Worm (Caenorhabditis elegans): Measurements from ENCODE around the gene T04C9.3.
A peak's percentile ranks its signal among the peaks of the same experiment; 100 is the strongest.

The T04C9.3 gene

DNA sequence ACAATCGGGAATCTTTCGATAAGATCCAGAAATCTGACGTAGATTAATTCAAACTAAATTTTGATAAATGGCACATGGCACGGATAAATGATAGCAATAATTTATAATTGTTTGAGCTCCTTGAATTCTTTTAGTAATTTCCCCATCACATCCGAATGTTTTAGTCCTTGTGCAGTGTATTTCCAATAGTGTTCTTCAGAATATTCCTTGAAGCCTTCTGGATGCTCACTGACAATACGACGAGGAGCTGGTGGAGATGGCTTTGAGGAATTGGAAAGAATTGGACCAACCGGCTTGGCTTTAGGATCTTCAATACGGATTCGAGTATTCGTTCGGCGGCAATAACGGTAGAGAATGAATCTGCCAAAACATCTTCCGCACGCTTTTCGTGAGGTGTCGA, 21.0 kb downstream of the T04C9.3 start (continued):
- TF ChIP-seq F13H6.1 (tag; optimal IDR thresholded peaks at IDR 0.05): no peak
- no peak for TF ChIP-seq ceh-2 (tag; optimal IDR thresholded peaks at IDR 0.05)
- TF ChIP-seq ceh-6 (GFP tag; optimal IDR thresholded peaks at IDR 0.05): no peak

DNA sequence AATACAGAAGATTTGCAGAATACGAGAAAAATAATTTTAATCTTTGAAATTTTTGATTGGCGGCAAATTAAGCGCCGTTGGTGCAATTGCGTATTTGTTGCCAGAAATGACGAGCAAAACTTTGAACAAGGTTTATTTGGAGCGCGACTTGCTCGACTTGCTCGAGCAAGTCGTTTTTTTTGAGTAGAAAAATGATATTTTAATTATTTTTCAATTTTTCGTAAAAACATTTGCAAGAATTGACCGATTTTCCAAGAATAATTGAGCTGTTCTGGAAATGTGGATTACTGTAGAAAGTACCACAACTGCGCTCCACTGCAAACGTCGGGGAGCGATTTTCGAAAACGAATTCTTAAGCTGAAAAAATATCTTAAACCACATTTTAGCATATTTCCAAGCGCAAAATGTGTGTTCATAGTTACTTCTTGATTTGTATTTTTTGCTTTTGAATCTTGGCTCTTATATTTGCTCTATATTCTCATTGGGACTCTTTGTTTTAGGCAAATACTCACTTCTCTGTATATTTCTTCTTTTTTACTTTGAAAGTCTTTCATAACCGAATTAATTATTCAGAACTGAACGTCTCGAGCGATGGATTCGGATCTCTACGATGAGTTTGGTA, 23.7 kb downstream of the T04C9.3 start, which contains the start of the genes gcna-1 and eftu-2:
TSS of gene gcna-1 (minus strand) at position 96 of the 622 bp plus-strand sequence.
TSS of gene eftu-2 (plus strand) at position 572 of the 622 bp plus-strand sequence.
- TF ChIP-seq madf-2 (tag; optimal IDR thresholded peaks at IDR 0.05) (no peak), unc-42 (tag; optimal IDR thresholded peaks at IDR 0.05) (peak; percentile 10)

DNA sequence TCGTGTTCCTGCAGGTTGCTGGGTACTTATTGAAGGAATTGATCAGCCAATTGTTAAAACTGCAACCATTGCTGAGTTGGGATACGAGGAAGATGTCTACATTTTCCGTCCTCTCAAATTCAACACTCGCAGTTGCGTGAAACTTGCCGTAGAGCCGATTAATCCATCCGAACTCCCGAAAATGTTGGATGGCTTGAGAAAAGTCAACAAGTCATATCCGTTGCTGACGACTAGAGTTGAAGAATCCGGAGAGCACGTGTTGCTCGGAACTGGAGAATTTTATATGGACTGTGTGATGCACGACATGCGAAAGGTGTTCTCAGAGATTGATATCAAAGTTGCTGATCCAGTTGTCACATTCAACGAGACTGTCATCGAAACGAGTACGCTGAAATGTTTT, 25.9 kb downstream of the T04C9.3 start:
- no peak for TF ChIP-seq nfya-1 (tag; optimal IDR thresholded peaks at IDR 0.05)
- no peak for TF ChIP-seq dve-1 (tag; optimal IDR thresholded peaks at IDR 0.05)

DNA sequence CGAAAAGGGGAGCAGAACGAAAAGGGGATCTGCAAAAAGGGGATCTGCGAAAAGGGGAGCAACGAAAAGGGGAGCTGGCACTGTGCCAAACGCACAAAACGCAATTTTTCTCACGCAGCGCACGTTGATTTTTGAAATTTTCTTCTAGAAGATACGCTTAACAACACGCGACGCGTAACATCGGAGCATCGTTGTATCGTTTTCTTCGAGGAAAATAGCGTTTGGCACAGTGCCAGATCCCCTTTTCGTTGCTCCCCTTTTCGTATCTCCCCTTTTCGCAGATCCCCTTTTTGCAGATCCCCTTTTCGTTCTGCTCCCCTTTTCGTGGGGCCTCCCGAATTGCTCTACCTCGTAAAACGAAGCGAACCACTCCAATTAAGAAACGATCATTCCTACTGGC, 27.6 kb downstream of the T04C9.3 start:
- TF ChIP-seq mec-3 (tag; optimal IDR thresholded peaks at IDR 0.05; ENCODE audit: borderline replicate concordance) (peak; percentile 63), F13H6.1 (tag; optimal IDR thresholded peaks at IDR 0.05) (peak; percentile 50), rnt-1 (tag; optimal IDR thresholded peaks at IDR 0.05) (peak; percentile 48), unc-42 (tag; optimal IDR thresholded peaks at IDR 0.05) (peak; percentile 33), lim-6 (tag; optimal IDR thresholded peaks at IDR 0.05) (peak; percentile 69), zip-5 (tag; optimal IDR thresholded peaks at IDR 0.05) (peak; percentile 3), ceh-2 (tag; optimal IDR thresholded peaks at IDR 0.05) (peak; percentile 43), ceh-34 (tag; optimal IDR thresholded peaks at IDR 0.05) (peak; percentile 3), ref-2 (tag; optimal IDR thresholded peaks at IDR 0.05) (peak; percentile 73), ceh-31 (tag; optimal IDR thresholded peaks at IDR 0.05) (peak; percentile 93), ceh-14 (tag; optimal IDR thresholded peaks at IDR 0.05) (peak; percentile 86), hlh-6 (tag; optimal IDR thresholded peaks at IDR 0.05) (peak; percentile 38), fax-1 (tag; optimal IDR thresholded peaks at IDR 0.05) (peak; percentile 62), tbx-2 (tag; optimal IDR thresholded peaks at IDR 0.05) (peak; percentile 76), ets-4 (tag; optimal IDR thresholded peaks at IDR 0.05) (peak; percentile 85), ceh-18 (tag; optimal IDR thresholded peaks at IDR 0.05) (peak; percentile 13), C08G9.2 (tag; optimal IDR thresholded peaks at IDR 0.05) (peak; percentile 72), hlh-8 (tag; optimal IDR thresholded peaks at IDR 0.05) (peak; percentile 26)

DNA sequence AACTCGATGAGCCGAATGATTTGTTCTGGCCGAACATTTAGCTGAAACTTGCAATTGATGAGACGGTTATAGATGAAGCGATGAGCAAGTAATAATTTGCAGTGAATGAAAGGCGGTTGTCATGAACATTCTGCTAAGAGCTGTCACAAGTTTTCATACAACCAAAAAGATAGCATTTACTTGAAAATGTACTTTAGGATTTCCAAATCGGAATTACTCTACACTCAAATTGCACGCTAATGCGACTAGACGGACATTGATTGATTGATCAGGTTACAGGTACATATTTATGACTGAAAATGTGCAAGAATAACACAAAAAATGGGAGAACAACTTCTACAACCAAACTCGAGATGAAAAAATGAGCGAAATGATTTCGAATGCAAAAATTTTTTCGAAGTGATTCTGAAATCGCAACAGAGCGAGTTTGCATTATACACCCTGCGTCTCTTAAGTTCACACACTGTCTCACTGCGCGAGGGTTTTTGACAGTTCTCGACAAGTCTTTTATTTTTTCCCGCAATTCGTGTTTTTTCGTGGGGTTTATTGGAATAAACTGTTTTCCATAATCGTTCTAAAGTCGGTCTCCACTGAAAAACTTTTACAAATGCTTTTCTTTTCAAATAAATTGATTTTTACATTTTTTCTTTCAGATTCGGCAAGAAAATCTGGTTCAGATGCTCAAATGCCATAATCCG, 34.2 kb downstream of the T04C9.3 start, which contains the start of the genes npp-10 and cyk-3:
TSS of gene npp-10 (minus strand) at position 51 of the 698 bp plus-strand sequence.
TSS of gene cyk-3 (plus strand) at position 648 of the 698 bp plus-strand sequence.
- TF ChIP-seq ceh-18 (tag; optimal IDR thresholded peaks at IDR 0.05): no peak
- TF ChIP-seq unc-3 (GFP tag; conservative IDR thresholded peaks at IDR 0.05): no peak
- no peak for TF ChIP-seq unc-3 (tag; optimal IDR thresholded peaks at IDR 0.05)
- TF ChIP-seq unc-55 (GFP tag; optimal IDR thresholded peaks at IDR 0.05): peak; percentile 64
- no peak for TF ChIP-seq rnt-1 (tag; optimal IDR thresholded peaks at IDR 0.05)

DNA sequence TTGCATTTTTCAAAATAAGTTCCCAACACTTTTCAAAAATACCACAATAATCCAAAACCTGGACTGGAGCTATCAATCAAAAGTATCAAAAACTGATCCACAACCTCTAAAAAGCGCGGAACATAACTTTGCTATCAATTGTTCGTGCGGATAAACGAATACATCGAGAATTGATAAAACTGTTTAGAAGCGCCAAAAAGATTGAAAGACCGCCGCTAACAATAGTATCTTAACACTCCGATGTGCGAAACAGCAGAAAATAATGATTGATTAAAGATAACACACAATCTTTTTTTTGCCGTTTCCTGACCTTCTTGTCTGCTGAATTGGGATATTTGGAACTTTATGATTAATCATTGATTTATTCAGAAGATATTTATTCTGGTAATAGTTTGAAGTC, 43.0 kb downstream of the T04C9.3 start, which contains the start of gene tbx-7:
TSS of gene tbx-7 (minus strand) at position 101 of the 400 bp plus-strand sequence.
- TF ChIP-seq elt-4 (tag; optimal IDR thresholded peaks at IDR 0.05): no peak
- no peak for TF ChIP-seq lim-6 (tag; optimal IDR thresholded peaks at IDR 0.05)
- TF ChIP-seq unc-55 (GFP tag; optimal IDR thresholded peaks at IDR 0.05): no peak
- no peak for TF ChIP-seq F13H6.1 (tag; optimal IDR thresholded peaks at IDR 0.05)
- no peak for TF ChIP-seq mec-3 (tag; optimal IDR thresholded peaks at IDR 0.05; ENCODE audit: borderline replicate concordance)
- TF ChIP-seq ceh-24 (tag; optimal IDR thresholded peaks at IDR 0.05): no peak
- no peak for TF ChIP-seq ztf-16 (tag; optimal IDR thresholded peaks at IDR 0.05)
- no peak for TF ChIP-seq pha-2 (tag; optimal IDR thresholded peaks at IDR 0.05)
- TF ChIP-seq sdc-2 (tag; optimal IDR thresholded peaks at IDR 0.05): no peak
- no peak for TF ChIP-seq ttx-3 (tag; optimal IDR thresholded peaks at IDR 0.05)
- TF ChIP-seq fkh-6 (tag; optimal IDR thresholded peaks at IDR 0.05): no peak
- TF ChIP-seq pax-1 (tag; optimal IDR thresholded peaks at IDR 0.05): no peak
- TF ChIP-seq syd-9 (tag; optimal IDR thresholded peaks at IDR 0.05): no peak
- TF ChIP-seq ceh-22 (tag; optimal IDR thresholded peaks at IDR 0.05): no peak
- no peak for TF ChIP-seq sox-2 (GFP tag; IDR thresholded peaks at IDR 0.05)
- no peak for TF ChIP-seq dmd-4 (tag; optimal IDR thresholded peaks at IDR 0.05; ENCODE audit: borderline replicate concordance)
- TF ChIP-seq ref-2 (tag; optimal IDR thresholded peaks at IDR 0.05): no peak
- no peak for TF ChIP-seq ceh-2 (tag; optimal IDR thresholded peaks at IDR 0.05)
- TF ChIP-seq pqm-1 (tag; optimal IDR thresholded peaks at IDR 0.05): no peak

Data from whole organism, late embryonic.